Worm (Caenorhabditis elegans): ENCODE data around the gene Y59A8A.8.

ce11 chrV:17844106-17844505 lies 21.3 kb upstream of the Y59A8A.8 start, which contains the start of gene srh-286:
- TF ChIP-seq nhr-11 (tag; optimal IDR thresholded peaks at IDR 0.05) (no peak), ceh-24 (tag; optimal IDR thresholded peaks at IDR 0.05) (no peak), ama-1 (optimal IDR thresholded peaks at IDR 0.05) (no peak), sox-4 (tag; optimal IDR thresholded peaks at IDR 0.05) (no peak), fkh-10 (GFP tag; optimal IDR thresholded peaks at IDR 0.05) (no peak), hlh-13 (GFP tag; optimal IDR thresholded peaks at IDR 0.05) (no peak), pqm-1 (tag; optimal IDR thresholded peaks at IDR 0.05) (no peak), dmd-4 (tag; optimal IDR thresholded peaks at IDR 0.05; ENCODE audit: borderline replicate concordance) (no peak), gmeb-2 (tag; optimal IDR thresholded peaks at IDR 0.05) (no peak)

Data from whole organism, late embryonic.